Worm (Caenorhabditis elegans): ENCODE data around the gene smcr-8.

- TF ChIP-seq ztf-29 (GFP tag; IDR thresholded peaks at IDR 0.05) = no peak
- TF ChIP-seq flt-1 (GFP tag; IDR thresholded peaks at IDR 0.05) = no peak
Measured at ce11 chrIII:5047175-5047574, 48.0 kb downstream of the smcr-8 start, which contains the start of gene txbp-3.
